Worm (Caenorhabditis elegans) whole organism, L1 larva: ENCODE measurements around the gene sdc-2.

ENCODE experiments used
- F16B12.6 ChIP-seq: fragments of 150-350 bp; optimal IDR thresholded peaks from 2 replicates; lab custom pipeline; 2014; ENCODE audit warnings: missing biosample characterization, missing genetic modification characterization
- egl-27 ChIP-seq, 2 experiments: fragments of 150-350 bp in 1 of 2; sonication (generic microtip); optimal IDR thresholded peaks; 3 replicates each; lab custom pipeline; 2017 to 2018; ENCODE audit warnings: missing biosample characterization in 2 of 2, missing genetic modification characterization in 2 of 2, missing genetic modification reagents in 2 of 2
- elt-2 ChIP-seq: sonication (generic microtip); optimal IDR thresholded peaks from 2 replicates; lab custom pipeline; 2016; ENCODE audit warnings: missing genetic modification characterization, mild to moderate bottlenecking, inconsistent platforms, missing compliant biosample characterization, missing genetic modification reagents
- fkh-10 ChIP-seq: sonication (generic microtip); optimal IDR thresholded peaks from 2 replicates; lab custom pipeline; 2017; ENCODE audit warnings: missing biosample characterization, missing genetic modification reagents, missing genetic modification characterization
- mep-1 ChIP-seq: fragments of 150-350 bp; optimal IDR thresholded peaks from 2 replicates; lab custom pipeline; 2014; ENCODE audit warnings: missing biosample characterization, missing genetic modification characterization
- nhr-12 ChIP-seq: sonication (generic microtip); optimal IDR thresholded peaks from 2 replicates; lab custom pipeline; 2017; ENCODE audit warnings: missing biosample characterization, missing genetic modification characterization
- nhr-237 ChIP-seq: fragments of 150-350 bp; optimal IDR thresholded peaks from 2 replicates; lab custom pipeline; 2014; ENCODE audit warnings: missing biosample characterization, missing genetic modification characterization
- nhr-28 ChIP-seq: fragments of 150-350 bp; optimal IDR thresholded peaks from 2 replicates; lab custom pipeline; 2014; ENCODE audit warnings: missing biosample characterization, missing genetic modification characterization
- sox-4 ChIP-seq: sonication (generic microtip); optimal IDR thresholded peaks from 2 replicates; lab custom pipeline; 2016; ENCODE audit warnings: missing genetic modification characterization, missing compliant biosample characterization
- vab-15 ChIP-seq: sonication (generic microtip); optimal IDR thresholded peaks from 2 replicates; lab custom pipeline; 2017; ENCODE audit warnings: missing genotype, mild to moderate bottlenecking, missing genetic modification characterization, missing compliant biosample characterization
- xbp-1 ChIP-seq: sonication (generic microtip); optimal IDR thresholded peaks from 2 replicates; lab custom pipeline; 2016; ENCODE audit warnings: missing genetic modification characterization, missing compliant biosample characterization
- ztf-11 ChIP-seq, 2 experiments: sonication (generic microtip); optimal IDR thresholded peaks; 2 replicates each; lab custom pipeline; 2016 to 2017; ENCODE audit warnings: missing genetic modification characterization in 2 of 2, missing biosample characterization in 1 of 2, missing compliant biosample characterization in 1 of 2

DNA sequence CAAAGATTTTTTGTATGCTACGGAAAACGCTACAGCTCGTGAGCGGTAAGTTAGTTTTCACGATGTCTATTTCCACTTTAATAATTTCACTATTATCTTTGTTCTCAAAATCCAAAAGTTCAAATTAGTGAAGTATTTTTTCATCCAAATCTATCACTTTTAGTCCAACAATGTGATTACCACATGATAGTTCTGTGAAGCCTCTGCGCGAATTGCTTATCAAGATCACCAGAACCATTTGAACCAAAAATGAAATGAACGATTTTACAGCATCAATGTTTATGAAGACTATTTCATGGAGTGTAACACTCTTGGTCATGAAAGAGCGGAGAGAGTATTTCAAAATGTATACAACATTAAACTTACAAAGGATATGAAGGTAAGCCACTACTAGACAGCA lies 11.9 kb downstream of the sdc-2 start:
- no peak for TF ChIP-seq nhr-28 (tag; lab: Kevin White, UChicago)
- no peak for TF ChIP-seq vab-15
- no peak for TF ChIP-seq xbp-1 (tag; lab: Kevin White, UChicago)
- no peak for TF ChIP-seq elt-2 (tag; lab: Kevin White, UChicago)
- TF ChIP-seq fkh-10 (GFP tag; lab: Kevin White, UChicago), result no peak
- no peak for TF ChIP-seq sox-4 (tag; lab: Kevin White, UChicago)
- no peak for TF ChIP-seq nhr-237 (tag; lab: Kevin White, UChicago)
- no peak for TF ChIP-seq ztf-11 (tag; optimal IDR thresholded peaks at IDR 0.05; lab: Kevin White, UChicago)
- no peak for TF ChIP-seq F16B12.6 (tag; lab: Kevin White, UChicago)
- TF ChIP-seq mep-1 (tag; lab: Kevin White, UChicago), result no peak
- TF ChIP-seq egl-27 (tag; optimal IDR thresholded peaks at IDR 0.05; lab: Kevin White, UChicago), result no peak
- TF ChIP-seq nhr-12 (tag; lab: Kevin White, UChicago), result no peak
